Worm (Caenorhabditis elegans): ENCODE measurements around the gene cpg-18.

The cpg-18 gene

DNA sequence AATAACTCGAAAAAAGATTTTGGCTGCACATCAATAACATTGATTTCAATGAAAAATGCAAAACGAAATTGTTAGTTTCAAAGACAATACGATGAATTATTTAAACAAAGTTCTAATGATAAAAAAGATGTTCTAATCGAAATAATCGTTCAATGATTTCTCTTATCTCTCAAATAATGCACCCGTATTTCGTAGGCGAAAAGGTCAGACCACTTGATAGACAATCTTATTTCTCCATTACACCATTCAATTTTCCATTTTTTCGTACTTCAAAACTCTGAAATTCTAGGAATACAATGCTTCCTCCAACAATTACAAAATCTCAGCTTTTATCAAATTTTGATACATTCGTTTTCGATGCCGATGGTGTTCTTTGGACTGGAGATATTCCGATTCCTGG lies 9.3 kb downstream of the cpg-18 start, which contains the start of gene C45E5.1:
Gene C45E5.1, plus strand, starts transcription at position 290 of the 400 bp plus-strand sequence.
- TF ChIP-seq dve-1 (tag; optimal IDR thresholded peaks at IDR 0.05; ENCODE audit: insufficient read depth) (peak; percentile 17), nhr-10 (tag; optimal IDR thresholded peaks at IDR 0.05) (no peak), dmd-6 (GFP tag; IDR thresholded peaks at IDR 0.05) (peak; percentile 40; the same call in 1 of the 2 replicates), fkh-10 (GFP tag; optimal IDR thresholded peaks at IDR 0.05) (no peak), duxl-1 (tag; optimal IDR thresholded peaks at IDR 0.05; ENCODE audit: poor library complexity) (no peak), nhr-77 (tag; optimal IDR thresholded peaks at IDR 0.05) (peak; percentile 10), nhr-28 (tag; optimal IDR thresholded peaks at IDR 0.05) (peak; percentile 67), daf-16 (GFP tag; optimal IDR thresholded peaks at IDR 0.05) (no peak), daf-16 (tag; optimal IDR thresholded peaks at IDR 0.05) (peak; percentile 56), lin-13 (GFP tag; optimal IDR thresholded peaks at IDR 0.05) (no peak), R02D3.7 (tag; optimal IDR thresholded peaks at IDR 0.05) (no peak), ztf-11 (tag; optimal IDR thresholded peaks at IDR 0.05) (no peak), pqm-1 (tag; optimal IDR thresholded peaks at IDR 0.05) (peak; percentile 2), lsy-2 (tag; optimal IDR thresholded peaks at IDR 0.05) (no peak)

DNA sequence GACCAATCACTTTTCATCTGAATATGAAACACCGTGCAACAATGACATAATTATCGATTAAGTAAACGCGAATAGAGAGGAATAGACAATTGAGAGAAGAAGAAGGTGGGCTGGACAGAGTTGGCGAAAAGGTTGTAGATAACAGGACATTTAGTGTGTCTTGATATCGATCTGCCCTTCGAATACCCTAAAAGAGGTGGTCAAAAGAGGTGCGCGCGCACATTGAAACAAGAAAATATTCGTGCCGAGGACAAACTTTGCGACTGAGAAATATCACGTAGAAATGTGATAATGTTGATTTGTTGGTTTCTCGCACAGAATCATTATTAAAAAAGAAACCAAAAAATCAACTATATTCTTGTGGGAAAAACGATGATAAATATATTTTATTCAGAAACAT lies 15.1 kb downstream of the cpg-18 start:
- TF ChIP-seq D1046.2 (GFP tag; IDR thresholded peaks at IDR 0.05) (no peak), daf-16 (GFP tag; optimal IDR thresholded peaks at IDR 0.05) (no peak), daf-16 (tag; optimal IDR thresholded peaks at IDR 0.05) (peak; percentile 40), nhr-6 (tag; optimal IDR thresholded peaks at IDR 0.05) (peak; percentile 31), dmd-6 (GFP tag; IDR thresholded peaks at IDR 0.05) (peak; percentile 52), madf-5 (GFP tag; IDR thresholded peaks at IDR 0.05) (no peak), nhr-48 (tag; optimal IDR thresholded peaks at IDR 0.05) (peak; percentile 34), ctbp-1 (GFP tag; IDR thresholded peaks at IDR 0.05) (no peak), unc-62 (GFP tag; optimal IDR thresholded peaks at IDR 0.05 in 1 of 2) (peak in 1 of 2 experiments; percentile 82), unc-62 (tag; optimal IDR thresholded peaks at IDR 0.05) (no peak), attf-4 (tag; optimal IDR thresholded peaks at IDR 0.05) (no peak), hlh-11 (tag; optimal IDR thresholded peaks at IDR 0.05) (peak; percentile 33), dve-1 (tag; optimal IDR thresholded peaks at IDR 0.05; ENCODE audit: insufficient read depth) (peak; percentile 53), lin-13 (GFP tag; optimal IDR thresholded peaks at IDR 0.05) (no peak), nhr-25 (tag; optimal IDR thresholded peaks at IDR 0.05; ENCODE audit: borderline replicate concordance, insufficient read depth) (peak; percentile 32), hif-1 (tag; optimal IDR thresholded peaks at IDR 0.05) (peak in 1 of 2 experiments; percentile 39), F44E2.7 (GFP tag; IDR thresholded peaks at IDR 0.05) (no peak)

DNA sequence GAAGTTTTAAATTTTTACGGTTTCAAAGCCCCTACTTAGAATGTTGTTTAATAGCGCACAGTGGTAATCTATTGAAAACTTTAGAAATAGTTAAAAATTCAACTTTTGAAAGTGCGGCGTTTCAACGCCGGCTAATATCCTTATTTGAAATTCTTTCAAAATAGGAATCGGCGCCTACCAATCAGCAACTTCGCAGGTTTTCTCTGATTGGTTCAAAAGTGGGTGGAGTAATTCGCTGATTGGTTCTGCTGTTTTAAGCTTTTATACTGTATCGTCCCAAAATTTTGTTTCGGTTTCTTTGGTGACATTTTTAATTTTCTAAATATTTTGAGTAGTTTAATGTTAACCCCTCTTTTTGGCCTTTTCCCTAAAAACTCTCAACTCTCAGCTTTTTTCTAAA lies 17.2 kb downstream of the cpg-18 start:
- TF ChIP-seq Y75B8A.6 (GFP tag; IDR thresholded peaks at IDR 0.05) = no peak
- no peak for TF ChIP-seq snpc-4 (tag; optimal IDR thresholded peaks at IDR 0.05)
- no peak for TF ChIP-seq nhr-42 (GFP tag; IDR thresholded peaks at IDR 0.05)
- TF ChIP-seq F49E8.2 (tag; optimal IDR thresholded peaks at IDR 0.05; ENCODE audit: borderline replicate concordance) = no peak
- TF ChIP-seq snpc-1.2 (GFP tag; IDR thresholded peaks at IDR 0.05) = no peak
- TF ChIP-seq ctbp-1 (GFP tag; IDR thresholded peaks at IDR 0.05) = no peak
- no peak for TF ChIP-seq hmg-1.1 (GFP tag; IDR thresholded peaks at IDR 0.05)
- no peak for TF ChIP-seq Y48G9A.11 (GFP tag; IDR thresholded peaks at IDR 0.05)
- TF ChIP-seq F37D6.2 (tag; optimal IDR thresholded peaks at IDR 0.05) = no peak
- TF ChIP-seq zip-11 (GFP tag; IDR thresholded peaks at IDR 0.05) = no peak

DNA sequence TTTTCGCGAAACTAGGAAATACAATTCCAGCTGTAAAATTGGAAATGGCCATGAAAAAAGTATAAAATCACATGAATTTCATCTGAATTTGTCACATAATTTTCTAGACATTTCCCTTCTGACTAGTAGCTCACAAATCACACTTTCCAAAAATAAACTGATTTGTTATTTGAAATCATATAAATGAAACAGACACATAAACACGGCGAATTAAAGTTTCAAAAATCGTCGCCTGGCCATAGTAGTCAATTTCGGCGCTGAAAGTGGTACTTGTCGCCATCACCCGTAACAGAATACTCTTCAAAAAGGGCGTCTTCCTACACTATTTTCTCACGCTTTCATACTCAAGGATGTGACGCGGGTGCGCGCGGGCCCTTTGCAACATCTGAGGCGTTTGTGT lies 17.9 kb downstream of the cpg-18 start:
- no peak for TF ChIP-seq ceh-20 (GFP tag; IDR thresholded peaks at IDR 0.05)
- TF ChIP-seq unc-62 (GFP tag; optimal IDR thresholded peaks at IDR 0.05 in 1 of 2) = peak in 1 of 2 experiments; percentile 60
- no peak for TF ChIP-seq unc-62 (tag; optimal IDR thresholded peaks at IDR 0.05)
- TF ChIP-seq lin-38 (GFP tag; IDR thresholded peaks at IDR 0.05) = 0 out of 2 replicates have a peak, but pooled peaks have one; percentile 4
